Fruit fly (Drosophila melanogaster): ENCODE results near the gene Hsp60B.

DNA sequence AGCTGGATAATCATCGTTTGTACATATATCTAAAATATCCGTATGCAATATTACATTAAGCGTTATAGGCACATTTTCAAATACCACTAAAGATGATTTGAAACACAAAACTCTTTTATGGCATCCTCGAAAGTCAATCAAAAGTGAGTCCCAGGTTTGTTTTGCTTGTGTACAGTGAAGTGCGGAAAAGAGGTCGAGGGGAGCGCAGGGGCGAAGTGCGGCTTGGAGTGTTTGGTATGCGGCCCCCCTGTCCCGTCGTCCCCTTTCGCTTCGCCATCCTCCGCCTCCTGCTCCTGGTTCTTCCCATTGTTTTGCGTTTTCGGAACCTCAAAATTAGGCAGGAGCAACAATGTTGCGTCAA is 12.7 kb upstream of the Hsp60B start:
- TF ChIP-seq OdsH (GFP tag; optimal IDR thresholded peaks at IDR 0.05) (peak; percentile 98), Gug (GFP tag; IDR thresholded peaks at IDR 0.05) (peak; percentile 94), eg (GFP tag; IDR thresholded peaks at IDR 0.05) (peak; percentile 96), Hr39 (GFP tag; optimal IDR thresholded peaks at IDR 0.05) (peak; percentile 99)

Measured in whole organism, prepupa.